Worm (Caenorhabditis elegans) whole organism, young adult: Measurements from ENCODE around the gene Y62E10A.13.

Source experiments
- F57A8.1 ChIP-seq: fragments of 200-800 bp; sonication (Bioruptor generic); optimal IDR thresholded peaks from 2 replicates; lab custom pipeline; 2018; ENCODE audit warnings: mild to moderate bottlenecking, missing genetic modification characterization, moderate library complexity, missing compliant biosample characterization
- F57C9.4 ChIP-seq: sonication (generic microtip); optimal IDR thresholded peaks from 2 replicates; lab custom pipeline; 2017; ENCODE audit warnings: mild to moderate bottlenecking, missing genetic modification characterization, missing compliant biosample characterization
- attf-3 ChIP-seq: fragments of 200-800 bp; sonication (Bioruptor generic); conservative IDR thresholded peaks from 2 replicates; pipeline ENCODE4 v1.3.6; 2022; ENCODE audit warnings: missing genetic modification reagents, missing genetic modification characterization, missing compliant biosample characterization
- efl-1 ChIP-seq: fragments of 150-350 bp; optimal IDR thresholded peaks from 2 replicates; lab custom pipeline; 2014; ENCODE audit warnings: missing biosample characterization, missing genetic modification reagents, missing genetic modification characterization
- hlh-12 ChIP-seq: sonication (generic microtip); optimal IDR thresholded peaks from 2 replicates; lab custom pipeline; 2016; ENCODE audit warnings: missing genetic modification characterization, missing compliant biosample characterization
- lin-40 ChIP-seq: sonication (generic microtip); optimal IDR thresholded peaks from 2 replicates; lab custom pipeline; 2016; ENCODE audit warnings: missing genetic modification characterization, mild to moderate bottlenecking, missing compliant biosample characterization, missing genotype, missing genetic modification reagents
- pha-4 ChIP-seq: fragments of 150-350 bp; sonication (generic microtip); optimal IDR thresholded peaks from 2 replicates; lab custom pipeline; 2014; ENCODE audit warnings: missing biosample characterization, missing genetic modification reagents, missing genetic modification characterization
- unc-130 ChIP-seq: sonication (generic microtip); optimal IDR thresholded peaks from 2 replicates; lab custom pipeline; 2016; ENCODE audit warnings: missing genetic modification reagents, missing genetic modification characterization, missing compliant biosample characterization

ce11 chrIV:13429240-13429639 is 30.4 kb upstream of the Y62E10A.13 start, which contains the start of gene K09B11.4:
- TF ChIP-seq efl-1 (GFP tag; lab: Kevin White, UChicago) (no peak), lin-40 (tag; lab: Kevin White, UChicago) (no peak), attf-3 (no peak), F57A8.1 (GFP tag; lab: Kevin White, UChicago) (no peak), hlh-12 (tag; lab: Kevin White, UChicago) (no peak), F57C9.4 (tag; lab: Kevin White, UChicago) (no peak), pha-4 (tag; lab: Kevin White, UChicago) (no peak), unc-130 (GFP tag; lab: Kevin White, UChicago) (no peak)
